Worm (Caenorhabditis elegans) whole organism, L3 larva: ENCODE measurements around the gene B0496.6.

Source experiments
- R02D3.7 ChIP-seq: fragments of 150-350 bp; optimal IDR thresholded peaks from 2 replicates; lab custom pipeline; 2014; ENCODE audit warnings: missing biosample characterization, missing genetic modification characterization
- aly-2 ChIP-seq: fragments of 150-350 bp; optimal IDR thresholded peaks from 2 replicates; lab custom pipeline; 2014; ENCODE audit warnings: missing biosample characterization, missing genetic modification characterization
- ama-1 ChIP-seq: fragments of 150-350 bp; optimal IDR thresholded peaks from 2 replicates; lab custom pipeline; 2018
- ceh-16 ChIP-seq: sonication (generic microtip); optimal IDR thresholded peaks from 2 replicates; lab custom pipeline; 2017; ENCODE audit warnings: missing biosample characterization, missing genetic modification characterization
- ceh-28 ChIP-seq: fragments of 150-350 bp; optimal IDR thresholded peaks from 2 replicates; lab custom pipeline; 2014; ENCODE audit warnings: missing biosample characterization, missing genetic modification reagents, missing genetic modification characterization
- ceh-82 ChIP-seq: fragments of 150-350 bp; optimal IDR thresholded peaks from 2 replicates; lab custom pipeline; 2014; ENCODE audit warnings: missing biosample characterization, missing genetic modification characterization
- egl-5 ChIP-seq: fragments of 150-350 bp; optimal IDR thresholded peaks from 2 replicates; lab custom pipeline; 2017; ENCODE audit warnings: missing biosample characterization, missing genetic modification reagents, missing genetic modification characterization, inconsistent platforms
- elt-2 ChIP-seq: sonication (generic microtip); optimal IDR thresholded peaks from 2 replicates; lab custom pipeline; 2016; ENCODE audit warnings: missing genetic modification reagents, mild to moderate bottlenecking, missing genetic modification characterization, missing compliant biosample characterization
- elt-3 ChIP-seq, 3 experiments: fragments of 150-350 bp in 1 of 3; sonication (generic microtip) in 2 of 3; optimal IDR thresholded peaks; 2 replicates in 2 of 3; 4 replicates in 1 of 3; lab custom pipeline; 2014 to 2017; ENCODE audit warnings: missing biosample characterization in 3 of 3, missing genetic modification characterization in 3 of 3
- eor-1 ChIP-seq, 2 experiments: fragments of 150-350 bp; optimal IDR thresholded peaks; 2 replicates each; lab custom pipeline; 2014 to 2018; ENCODE audit warnings: missing biosample characterization in 2 of 2, missing genetic modification characterization in 2 of 2
- fkh-10 ChIP-seq: sonication (generic microtip); optimal IDR thresholded peaks from 2 replicates; lab custom pipeline; 2017; ENCODE audit warnings: missing biosample characterization, missing genetic modification reagents, missing genetic modification characterization
- fkh-2 ChIP-seq: fragments of 150-350 bp; optimal IDR thresholded peaks from 2 replicates; lab custom pipeline; 2014; ENCODE audit warnings: missing biosample characterization, missing genetic modification reagents, missing genetic modification characterization
- hmg-11 ChIP-seq: sonication (generic microtip); optimal IDR thresholded peaks from 2 replicates; lab custom pipeline; 2016; ENCODE audit warnings: missing genetic modification characterization, missing compliant biosample characterization
- jun-1 ChIP-seq: fragments of 150-350 bp; optimal IDR thresholded peaks from 2 replicates; lab custom pipeline; 2014; ENCODE audit warnings: missing biosample characterization, missing genetic modification reagents, missing genetic modification characterization
- lin-15B ChIP-seq: fragments of 150-350 bp; optimal IDR thresholded peaks from 2 replicates; lab custom pipeline; 2014; ENCODE audit warnings: missing biosample characterization, missing genetic modification characterization
- lin-39 ChIP-seq: fragments of 150-350 bp; optimal IDR thresholded peaks from 2 replicates; lab custom pipeline; 2018; ENCODE audit warnings: missing biosample characterization, missing genetic modification reagents, missing genetic modification characterization
- lsy-12 ChIP-seq: sonication (generic microtip); optimal IDR thresholded peaks from 2 replicates; lab custom pipeline; 2016; ENCODE audit warnings: mild to moderate bottlenecking, missing genetic modification characterization, missing compliant biosample characterization
- mdl-1 ChIP-seq: fragments of 150-350 bp; optimal IDR thresholded peaks from 2 replicates; lab custom pipeline; 2014; ENCODE audit warnings: missing biosample characterization, missing genetic modification characterization
- mml-1 ChIP-seq: fragments of 150-350 bp; sonication (generic microtip); optimal IDR thresholded peaks from 3 replicates; lab custom pipeline; 2014; ENCODE audit warnings: missing biosample characterization, missing genetic modification characterization
- nfya-1 ChIP-seq: sonication (generic microtip); optimal IDR thresholded peaks from 2 replicates; lab custom pipeline; 2017; ENCODE audit warnings: missing genetic modification characterization, mild to moderate bottlenecking, missing compliant biosample characterization, antibody characterized with exemption, moderate library complexity; ENCODE audit not compliant: insufficient read depth
- nhr-11 ChIP-seq: fragments of 150-350 bp; optimal IDR thresholded peaks from 2 replicates; lab custom pipeline; 2014; ENCODE audit warnings: missing biosample characterization, missing genetic modification characterization
- nhr-12 ChIP-seq: fragments of 150-350 bp; optimal IDR thresholded peaks from 2 replicates; lab custom pipeline; 2014; ENCODE audit warnings: missing biosample characterization, missing genetic modification characterization
- nhr-67 ChIP-seq: fragments of 150-350 bp; optimal IDR thresholded peaks from 2 replicates; lab custom pipeline; 2014; ENCODE audit warnings: missing biosample characterization, missing genetic modification characterization
- nhr-76 ChIP-seq: fragments of 150-350 bp; sonication (generic microtip); optimal IDR thresholded peaks from 5 replicates; lab custom pipeline; 2014; ENCODE audit warnings: missing biosample characterization, missing genetic modification characterization
- pha-4 ChIP-seq: fragments of 150-350 bp; optimal IDR thresholded peaks from 2 replicates; lab custom pipeline; 2014; ENCODE audit warnings: missing biosample characterization, missing genetic modification reagents, missing genetic modification characterization
- sea-2 ChIP-seq: fragments of 150-350 bp; sonication (generic microtip); optimal IDR thresholded peaks from 4 replicates; lab custom pipeline; 2014; ENCODE audit warnings: missing biosample characterization, missing genetic modification reagents, missing genetic modification characterization
- skn-1 ChIP-seq: fragments of 150-350 bp; optimal IDR thresholded peaks from 2 replicates; lab custom pipeline; 2014; ENCODE audit warnings: missing biosample characterization, missing genetic modification characterization
- snpc-4 ChIP-seq: fragments of 150-350 bp; optimal IDR thresholded peaks from 2 replicates; lab custom pipeline; 2014; ENCODE audit warnings: missing biosample characterization, missing genetic modification characterization
- tbx-2 ChIP-seq: sonication (generic microtip); optimal IDR thresholded peaks from 2 replicates; lab custom pipeline; 2016; ENCODE audit warnings: mild to moderate bottlenecking, missing genetic modification characterization, missing compliant biosample characterization
- unc-39 ChIP-seq: sonication (generic microtip); optimal IDR thresholded peaks from 4 replicates; lab custom pipeline; 2017; ENCODE audit warnings: missing biosample characterization, missing genetic modification characterization
- unc-62 ChIP-seq: fragments of 150-350 bp; sonication (generic microtip); optimal IDR thresholded peaks from 4 replicates; lab custom pipeline; 2014; ENCODE audit warnings: missing biosample characterization, missing genetic modification reagents, missing genetic modification characterization
- zag-1 ChIP-seq: fragments of 150-350 bp; optimal IDR thresholded peaks from 2 replicates; lab custom pipeline; 2014; ENCODE audit warnings: missing biosample characterization, missing genetic modification characterization
- ztf-4 ChIP-seq: fragments of 150-350 bp; optimal IDR thresholded peaks from 2 replicates; lab custom pipeline; 2014; ENCODE audit warnings: missing biosample characterization, missing genetic modification characterization

The B0496.6 gene

DNA sequence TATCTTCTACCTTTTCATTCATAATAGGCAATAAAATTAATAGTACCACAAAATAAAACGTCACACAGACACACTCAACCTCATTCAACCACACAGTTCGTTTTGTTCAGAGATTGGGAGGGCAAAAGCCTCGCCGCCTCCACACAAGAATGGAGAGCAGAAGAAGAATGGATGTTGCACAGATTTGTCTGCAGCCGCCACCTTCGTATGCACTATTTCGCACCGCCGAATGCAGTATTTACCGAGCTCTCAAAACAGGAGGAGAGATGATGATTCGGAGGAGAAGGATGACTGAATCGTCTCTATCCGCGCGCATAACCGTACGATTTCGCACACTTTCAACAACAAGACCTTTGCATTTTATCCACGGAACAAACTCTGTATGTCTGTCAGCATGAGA lies 21.4 kb upstream of the B0496.6 start:
- TF ChIP-seq ama-1: peak; percentile 14
- peak; percentile 28 for TF ChIP-seq lsy-12 (tag; lab: Kevin White, UChicago)
- no peak for TF ChIP-seq tbx-2 (tag; lab: Kevin White, UChicago)

DNA sequence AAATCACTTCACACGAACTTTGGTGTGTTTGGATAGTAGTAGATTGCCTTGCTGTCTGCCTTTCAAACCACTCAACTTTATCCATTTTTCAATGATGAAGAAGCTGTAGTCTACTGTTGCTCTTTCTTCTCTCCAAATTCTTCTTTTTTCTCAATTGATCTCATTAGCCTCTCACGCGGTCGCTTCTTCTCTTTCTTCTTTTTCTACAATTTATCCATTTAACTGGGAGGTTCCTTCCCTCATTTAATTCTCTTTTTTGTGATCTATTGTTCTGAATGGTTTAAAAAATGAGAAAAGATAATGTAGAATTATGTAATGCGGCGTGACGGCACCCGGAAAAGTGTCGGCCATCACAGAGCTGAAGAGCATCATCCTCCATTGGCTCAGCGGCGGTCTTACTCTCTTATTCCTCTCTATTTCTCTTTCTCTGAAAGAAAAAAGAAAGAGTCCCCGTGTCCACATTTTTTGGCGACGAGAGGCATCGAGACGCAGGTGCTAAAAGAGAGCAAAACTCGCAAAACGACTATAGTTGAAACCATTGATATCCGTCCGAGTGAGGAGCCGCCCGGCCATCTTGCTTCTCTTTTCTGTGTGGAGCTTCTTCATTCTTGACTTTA lies 18.3 kb upstream of the B0496.6 start:
- TF ChIP-seq egl-5 (tag; lab: Kevin White, UChicago) (peak; percentile 41), eor-1 (tag; optimal IDR thresholded peaks at IDR 0.05; lab: Kevin White, UChicago) (no peak), mml-1 (no peak), nfya-1 (peak; percentile 62), hmg-11 (tag; lab: Kevin White, UChicago) (peak; percentile 67), ama-1 (no peak), unc-62 (GFP tag; lab: Kevin White, UChicago) (no peak), ceh-28 (tag; lab: Kevin White, UChicago) (no peak), fkh-10 (GFP tag; lab: Kevin White, UChicago) (peak; percentile 19), lin-15B (tag; lab: Kevin White, UChicago) (no peak)

DNA sequence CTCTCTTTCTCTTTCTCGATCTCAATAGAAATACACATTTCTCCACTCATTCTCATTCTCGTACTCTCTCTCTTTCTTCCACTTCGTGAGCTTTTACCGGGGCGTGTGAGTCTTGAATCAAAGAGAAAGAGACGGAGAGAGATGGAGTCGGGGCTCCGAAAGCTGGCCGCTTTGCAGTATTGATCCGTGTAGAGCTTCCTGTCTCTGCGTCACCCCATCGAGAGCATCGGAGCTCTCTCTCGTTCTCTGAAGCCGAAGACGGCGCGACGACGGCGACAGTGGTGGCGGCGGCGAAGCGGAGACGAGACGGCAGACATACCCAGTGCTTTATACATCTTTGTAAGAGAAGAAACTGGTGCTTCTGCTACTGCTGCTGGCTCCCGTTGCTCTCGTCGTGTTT lies 16.8 kb upstream of the B0496.6 start:
- TF ChIP-seq lin-39 (tag; lab: Kevin White, UChicago): peak; percentile 83
- TF ChIP-seq R02D3.7 (tag; lab: Kevin White, UChicago): peak; percentile 25
- peak; percentile 22 for TF ChIP-seq zag-1 (tag; lab: Kevin White, UChicago)
- TF ChIP-seq fkh-2 (tag; lab: Kevin White, UChicago): no peak
- TF ChIP-seq lsy-12 (tag; lab: Kevin White, UChicago): peak; percentile 48
- TF ChIP-seq sea-2 (GFP tag; lab: Kevin White, UChicago): no peak
- peak; percentile 76 for TF ChIP-seq fkh-10 (GFP tag; lab: Kevin White, UChicago)
- peak; percentile 69 for TF ChIP-seq nhr-11 (tag; lab: Kevin White, UChicago)
- TF ChIP-seq ama-1: no peak
- TF ChIP-seq ceh-82: no peak
- TF ChIP-seq mdl-1: peak; percentile 5
- TF ChIP-seq nhr-76 (tag; lab: Kevin White, UChicago): no peak
- peak; percentile 37 for TF ChIP-seq lin-15B (tag; lab: Kevin White, UChicago)
- no peak for TF ChIP-seq nhr-67 (tag; lab: Kevin White, UChicago)
- TF ChIP-seq ceh-28 (tag; lab: Kevin White, UChicago): peak; percentile 74
- peak; percentile 41 for TF ChIP-seq pha-4 (tag; lab: Kevin White, UChicago)
- peak; percentile 80 for TF ChIP-seq hmg-11 (tag; lab: Kevin White, UChicago)
- TF ChIP-seq snpc-4 (tag; lab: Kevin White, UChicago): peak; percentile 49
- peak; percentile 71 for TF ChIP-seq egl-5 (tag; lab: Kevin White, UChicago)
- peak; percentile 92 for TF ChIP-seq nfya-1
- TF ChIP-seq jun-1 (tag; lab: Kevin White, UChicago): no peak
- TF ChIP-seq skn-1 (tag; lab: Kevin White, UChicago): peak; percentile 15
- TF ChIP-seq tbx-2 (tag; lab: Kevin White, UChicago): peak; percentile 49

DNA sequence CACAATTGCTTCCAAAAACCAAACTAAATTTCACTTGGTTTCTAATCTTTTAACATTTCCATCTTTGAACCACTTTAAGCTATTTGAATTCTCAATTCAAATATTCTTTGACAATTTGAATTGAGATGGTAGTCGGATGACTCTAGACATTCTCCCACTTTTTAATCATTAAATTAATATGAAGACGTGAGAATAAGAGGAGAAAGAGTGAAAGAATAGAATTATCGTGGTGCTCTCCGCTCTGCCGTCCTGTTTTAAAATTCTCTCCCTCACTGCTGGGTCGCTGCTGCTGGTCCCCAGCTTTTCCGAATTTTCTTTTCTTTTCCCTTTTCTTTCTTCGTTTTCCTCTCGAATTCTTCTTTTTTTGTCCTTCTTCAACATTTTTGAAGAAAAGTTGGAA lies 15.5 kb upstream of the B0496.6 start:
- TF ChIP-seq aly-2 (no peak), ceh-16 (tag; lab: Kevin White, UChicago) (no peak), unc-62 (GFP tag; lab: Kevin White, UChicago) (no peak), elt-3 (tag; optimal IDR thresholded peaks at IDR 0.05; lab: Kevin White, UChicago) (no peak), R02D3.7 (tag; lab: Kevin White, UChicago) (no peak), nhr-67 (tag; lab: Kevin White, UChicago) (no peak), fkh-2 (tag; lab: Kevin White, UChicago) (no peak), nhr-12 (tag; lab: Kevin White, UChicago) (no peak), ama-1 (no peak), unc-39 (no peak), sea-2 (GFP tag; lab: Kevin White, UChicago) (no peak), ceh-82 (no peak), mml-1 (no peak), hmg-11 (tag; lab: Kevin White, UChicago) (no peak)

DNA sequence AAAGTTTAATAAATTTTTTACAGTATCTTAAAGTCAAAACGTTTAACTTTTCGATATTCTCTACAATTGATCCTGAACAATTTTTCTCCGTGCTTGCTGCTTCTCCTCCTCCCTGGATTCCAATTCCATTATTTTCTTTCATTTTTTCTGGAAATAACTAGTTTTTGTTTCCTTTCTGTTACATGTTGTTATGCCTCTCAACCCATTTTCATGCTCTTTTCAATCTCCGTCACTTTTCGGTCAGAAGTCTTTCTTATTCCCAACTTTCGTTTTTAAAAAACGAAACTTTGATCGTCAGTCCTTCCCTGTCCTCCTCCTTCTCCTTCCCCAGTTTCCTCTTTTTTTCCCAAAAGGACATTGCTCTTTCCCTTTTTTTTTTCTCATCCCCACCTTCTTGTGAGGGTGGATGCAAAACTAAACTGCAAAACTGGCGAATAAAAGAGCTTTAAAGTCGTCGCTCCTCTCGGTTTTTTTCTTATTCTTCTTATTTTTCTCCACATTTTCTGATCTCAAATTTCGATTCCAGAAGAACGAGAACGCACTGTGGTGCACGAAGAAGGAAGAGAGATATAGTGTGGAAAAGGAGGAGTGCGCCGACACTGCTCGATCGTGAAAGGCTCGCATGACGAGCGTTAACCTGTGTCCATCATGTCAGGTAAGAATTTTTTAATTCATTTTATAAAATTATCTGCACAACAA lies 13.8 kb upstream of the B0496.6 start, which contains the start of the genes C48A7.16 and egl-19:
Gene C48A7.16 (plus strand): TSS at position 544 of the 699 bp plus-strand sequence.
Gene egl-19 (plus strand): TSS at position 649 of the 699 bp plus-strand sequence.
- TF ChIP-seq ama-1: no peak
- no peak for TF ChIP-seq fkh-10 (GFP tag; lab: Kevin White, UChicago)
- no peak for TF ChIP-seq mdl-1
- TF ChIP-seq elt-2 (tag; lab: Kevin White, UChicago): no peak
- no peak for TF ChIP-seq lin-15B (tag; lab: Kevin White, UChicago)
- TF ChIP-seq egl-5 (tag; lab: Kevin White, UChicago): no peak
- no peak for TF ChIP-seq nhr-11 (tag; lab: Kevin White, UChicago)
- no peak for TF ChIP-seq ztf-4
